Worm (Caenorhabditis elegans): ENCODE data around the gene hxk-3.

- TF ChIP-seq fos-1 (tag; optimal IDR thresholded peaks at IDR 0.05), result no peak
- TF ChIP-seq ceh-16 (tag; optimal IDR thresholded peaks at IDR 0.05), result no peak
- no peak for TF ChIP-seq nhr-28 (tag; optimal IDR thresholded peaks at IDR 0.05)
- TF ChIP-seq nhr-43 (tag; optimal IDR thresholded peaks at IDR 0.05; ENCODE audit: poor library complexity, severe bottlenecking), result no peak
- TF ChIP-seq zag-1 (tag; optimal IDR thresholded peaks at IDR 0.05), result no peak
- TF ChIP-seq jun-1 (tag; optimal IDR thresholded peaks at IDR 0.05), result no peak
- TF ChIP-seq hmg-11 (tag; optimal IDR thresholded peaks at IDR 0.05), result no peak
- no peak for TF ChIP-seq elt-2 (tag; optimal IDR thresholded peaks at IDR 0.05)
- no peak for TF ChIP-seq ztf-11 (tag; optimal IDR thresholded peaks at IDR 0.05)
- no peak for TF ChIP-seq pqm-1 (tag; optimal IDR thresholded peaks at IDR 0.05)
- TF ChIP-seq nhr-11 (tag; optimal IDR thresholded peaks at IDR 0.05), result no peak
- no peak for TF ChIP-seq ama-1 (optimal IDR thresholded peaks at IDR 0.05)
Observed at ce11 chrIV:1521224-1521623, 23.8 kb downstream of the hxk-3 start, which contains the start of gene K03H6.4.

All from whole organism, L3 larva.